Worm (Caenorhabditis elegans) whole organism, L4 larva: ENCODE data around the gene acn-1.

Experiments used
- D1046.2 ChIP-seq: fragments of 200-800 bp; sonication (Bioruptor generic); IDR thresholded peaks from 2 replicates; pipeline ENCODE4 v1.3.6; 2022; ENCODE audit warnings: missing genetic modification characterization, missing compliant biosample characterization
- F49E8.2 ChIP-seq: sonication (generic microtip); optimal IDR thresholded peaks from 2 replicates; lab custom pipeline; 2016; ENCODE audit warnings: missing compliant biosample characterization, mild to moderate bottlenecking, missing genetic modification characterization, borderline replicate concordance
- T20F7.1 ChIP-seq: fragments of 200-800 bp; sonication (Bioruptor generic); optimal IDR thresholded peaks from 2 replicates; lab custom pipeline; 2018; ENCODE audit warnings: mild to moderate bottlenecking, missing genetic modification characterization, missing compliant biosample characterization
- Y5F2A.4 ChIP-seq: fragments of 200-800 bp; sonication (Bioruptor generic); optimal IDR thresholded peaks from 2 replicates; lab custom pipeline; 2018; ENCODE audit warnings: mild to moderate bottlenecking, missing genetic modification characterization, missing compliant biosample characterization
- Y75B8A.6 ChIP-seq: fragments of 200-800 bp; sonication (Bioruptor generic); IDR thresholded peaks from 2 replicates; pipeline ENCODE4 v1.3.6; 2022; ENCODE audit warnings: missing genetic modification reagents, missing genetic modification characterization, missing compliant biosample characterization
- aha-1 ChIP-seq: fragments of 150-350 bp; peaks from one replicate; lab custom pipeline; 2014; ENCODE audit warnings: missing biosample characterization, missing genetic modification characterization
- aly-2 ChIP-seq: sonication (generic microtip); optimal IDR thresholded peaks from 2 replicates; lab custom pipeline; 2018; ENCODE audit warnings: missing biosample characterization, missing genetic modification characterization
- attf-4 ChIP-seq: sonication (generic microtip); optimal IDR thresholded peaks from 3 replicates; lab custom pipeline; 2017; ENCODE audit warnings: missing biosample characterization, missing genetic modification characterization
- ceh-20 ChIP-seq: fragments of 200-800 bp; sonication (Bioruptor generic); IDR thresholded peaks from 2 replicates; pipeline ENCODE4 v1.3.6; 2022; ENCODE audit warnings: missing genetic modification reagents, missing genetic modification characterization, missing compliant biosample characterization
- ceh-28 ChIP-seq: fragments of 150-350 bp; optimal IDR thresholded peaks from 2 replicates; lab custom pipeline; 2014; ENCODE audit warnings: missing biosample characterization, missing genetic modification reagents, missing genetic modification characterization
- ceh-32 ChIP-seq: sonication (generic microtip); optimal IDR thresholded peaks from 2 replicates; lab custom pipeline; 2016; ENCODE audit warnings: mild to moderate bottlenecking, missing genetic modification characterization, missing compliant biosample characterization; ENCODE audit not compliant: poor library complexity
- ceh-44 ChIP-seq: fragments of 200-800 bp; sonication (Bioruptor generic); IDR thresholded peaks from 2 replicates; pipeline ENCODE4 v1.3.6; 2022; ENCODE audit warnings: missing genetic modification reagents, missing genetic modification characterization, missing compliant biosample characterization
- ceh-62 ChIP-seq: sonication (generic microtip); optimal IDR thresholded peaks from 2 replicates; lab custom pipeline; 2017; ENCODE audit warnings: missing biosample characterization, missing genetic modification characterization
- daf-12 ChIP-seq: fragments of 150-350 bp; optimal IDR thresholded peaks from 2 replicates; lab custom pipeline; 2014; ENCODE audit warnings: missing biosample characterization, missing genetic modification reagents, missing genetic modification characterization
- daf-16 ChIP-seq, 3 experiments: sonication (generic microtip); optimal IDR thresholded peaks; 2 replicates each; lab custom pipeline; 2016 to 2017; ENCODE audit warnings: missing genetic modification characterization in 3 of 3, missing genetic modification reagents in 3 of 3, mild to moderate bottlenecking in 2 of 3, missing compliant biosample characterization in 2 of 3, missing biosample characterization in 1 of 3, moderate library complexity in 1 of 3
- daf-19 ChIP-seq: fragments of 200-800 bp; sonication (Bioruptor generic); conservative IDR thresholded peaks from 2 replicates; pipeline ENCODE4 v1.3.6; 2022; ENCODE audit warnings: missing genetic modification characterization, missing compliant biosample characterization
- dmd-6 ChIP-seq: fragments of 200-800 bp; sonication (Bioruptor generic); IDR thresholded peaks from 2 replicates; pipeline ENCODE4 v1.3.6; 2022; ENCODE audit warnings: missing genetic modification reagents, missing genetic modification characterization, missing compliant biosample characterization
- dve-1 ChIP-seq: sonication (generic microtip); optimal IDR thresholded peaks from 2 replicates; lab custom pipeline; 2017; ENCODE audit warnings: antibody characterized with exemption, mild to moderate bottlenecking, missing genetic modification characterization, missing compliant biosample characterization; ENCODE audit not compliant: insufficient read depth
- egl-43 ChIP-seq: fragments of 200-800 bp; sonication (Bioruptor generic); IDR thresholded peaks from 2 replicates; pipeline ENCODE4 v1.3.6; 2022; ENCODE audit warnings: missing genetic modification reagents, missing genetic modification characterization, missing compliant biosample characterization
- hlh-11 ChIP-seq: fragments of 200-800 bp; sonication (Bioruptor generic); optimal IDR thresholded peaks from 2 replicates; lab custom pipeline; 2018; ENCODE audit warnings: mild to moderate bottlenecking, missing genetic modification characterization, missing compliant biosample characterization
- hlh-30 ChIP-seq: sonication (generic microtip); optimal IDR thresholded peaks from 2 replicates; lab custom pipeline; 2017; ENCODE audit warnings: antibody characterized with exemption, mild to moderate bottlenecking, missing genetic modification characterization, missing compliant biosample characterization; ENCODE audit not compliant: insufficient read depth
- hmg-1.1 ChIP-seq: fragments of 200-800 bp; sonication (Bioruptor generic); IDR thresholded peaks from 2 replicates; pipeline ENCODE4 v1.3.6; 2022; ENCODE audit warnings: missing genetic modification reagents, missing genetic modification characterization, missing compliant biosample characterization
- lim-7 ChIP-seq: fragments of 200-800 bp; sonication (Bioruptor generic); IDR thresholded peaks from 2 replicates; pipeline ENCODE4 v1.3.6; 2022; ENCODE audit warnings: missing genetic modification characterization, missing compliant biosample characterization
- lin-13 ChIP-seq: fragments of 150-350 bp; optimal IDR thresholded peaks from 2 replicates; lab custom pipeline; 2014; ENCODE audit warnings: missing biosample characterization, missing genetic modification reagents, missing genetic modification characterization
- lin-15B ChIP-seq: fragments of 150-350 bp; sonication (generic microtip); optimal IDR thresholded peaks from 3 replicates; lab custom pipeline; 2014; ENCODE audit warnings: missing biosample characterization, missing genetic modification characterization
- lsy-2 ChIP-seq, 2 experiments: fragments of 150-350 bp in 1 of 2; sonication (generic microtip) in 1 of 2; optimal IDR thresholded peaks; 2 replicates each; lab custom pipeline; 2014 to 2017; ENCODE audit warnings: missing biosample characterization in 2 of 2, missing genetic modification characterization in 2 of 2
- madf-5 ChIP-seq, 2 experiments: fragments of 200-800 bp; sonication (Bioruptor generic); IDR thresholded peaks; 2 replicates each; pipeline ENCODE4 v1.3.6; 2022; ENCODE audit warnings: missing compliant biosample characterization in 2 of 2, missing genetic modification characterization in 2 of 2
- madf-9 ChIP-seq: fragments of 200-800 bp; sonication (Bioruptor generic); conservative IDR thresholded peaks from 2 replicates; pipeline ENCODE4 v1.3.6; 2022; ENCODE audit warnings: missing genetic modification reagents, missing genetic modification characterization, missing compliant biosample characterization
- mdl-1 ChIP-seq, 2 experiments: fragments of 150-350 bp in 1 of 2; sonication (generic microtip) in 1 of 2; optimal IDR thresholded peaks; 2 replicates each; lab custom pipeline; 2014 to 2017; ENCODE audit warnings: missing biosample characterization in 2 of 2, missing genetic modification characterization in 2 of 2
- mep-1 ChIP-seq: fragments of 150-350 bp; sonication (generic microtip); optimal IDR thresholded peaks from 3 replicates; lab custom pipeline; 2014; ENCODE audit warnings: missing biosample characterization, missing genetic modification characterization
- mxl-3 ChIP-seq: fragments of 200-800 bp; sonication (Bioruptor generic); optimal IDR thresholded peaks from 2 replicates; lab custom pipeline; 2018; ENCODE audit warnings: mild to moderate bottlenecking, missing genetic modification characterization, missing compliant biosample characterization
- nhr-11 ChIP-seq: fragments of 150-350 bp; optimal IDR thresholded peaks from 2 replicates; lab custom pipeline; 2014; ENCODE audit warnings: missing biosample characterization, missing genetic modification characterization
- nhr-28 ChIP-seq: fragments of 150-350 bp; optimal IDR thresholded peaks from 2 replicates; lab custom pipeline; 2014; ENCODE audit warnings: missing biosample characterization, missing genetic modification characterization
- nhr-42 ChIP-seq: fragments of 200-800 bp; sonication (Bioruptor generic); IDR thresholded peaks from 2 replicates; pipeline ENCODE4 v1.3.6; 2022; ENCODE audit warnings: missing genetic modification characterization, missing compliant biosample characterization
- nhr-77 ChIP-seq: fragments of 150-350 bp; optimal IDR thresholded peaks from 2 replicates; lab custom pipeline; 2014; ENCODE audit warnings: missing biosample characterization, missing genetic modification characterization
- pha-4 ChIP-seq, 2 experiments: fragments of 150-350 bp in 1 of 2; fragments of 200-800 bp in 1 of 2; sonication (Bioruptor generic) in 1 of 2; IDR thresholded peaks in 1 of 2; optimal IDR thresholded peaks in 1 of 2; 2 replicates each; pipeline versions ENCODE4 v1.3.6 to Lab custom; 2014 to 2022; ENCODE audit warnings: missing genetic modification characterization in 2 of 2, missing genetic modification reagents in 2 of 2, missing biosample characterization in 1 of 2, missing compliant biosample characterization in 1 of 2
- rbr-2 ChIP-seq: sonication (generic microtip); optimal IDR thresholded peaks from 2 replicates; lab custom pipeline; 2016; ENCODE audit warnings: missing genotype, missing genetic modification characterization, missing compliant biosample characterization
- sdz-12 ChIP-seq: fragments of 200-800 bp; sonication (Bioruptor generic); optimal IDR thresholded peaks from 2 replicates; lab custom pipeline; 2018; ENCODE audit warnings: mild to moderate bottlenecking, missing genetic modification characterization, missing compliant biosample characterization
- set-16 ChIP-seq: fragments of 200-800 bp; sonication (Bioruptor generic); IDR thresholded peaks from 2 replicates; pipeline ENCODE4 v1.3.6; 2022; ENCODE audit warnings: missing genetic modification reagents, missing genetic modification characterization, missing compliant biosample characterization
- spr-3 ChIP-seq: fragments of 200-800 bp; sonication (Bioruptor generic); optimal IDR thresholded peaks from 2 replicates; lab custom pipeline; 2018; ENCODE audit warnings: mild to moderate bottlenecking, missing genetic modification characterization, missing compliant biosample characterization
- tag-97 ChIP-seq: fragments of 200-800 bp; sonication (Bioruptor generic); IDR thresholded peaks from 2 replicates; pipeline ENCODE4 v1.3.6; 2022; ENCODE audit warnings: missing genetic modification characterization, missing compliant biosample characterization
- tra-1 ChIP-seq: fragments of 200-800 bp; sonication (Bioruptor generic); IDR thresholded peaks from 2 replicates; pipeline ENCODE4 v1.3.6; 2022; ENCODE audit warnings: missing genetic modification reagents, missing genetic modification characterization, missing compliant biosample characterization
- unc-130 ChIP-seq: sonication (generic microtip); optimal IDR thresholded peaks from 2 replicates; lab custom pipeline; 2016; ENCODE audit warnings: missing genetic modification reagents, missing genetic modification characterization, missing compliant biosample characterization
- unc-62 ChIP-seq, 3 experiments: fragments of 150-350 bp in 1 of 3; sonication (generic microtip); optimal IDR thresholded peaks in 2 of 3; peaks in 1 of 3; 1 replicate in 1 of 3; 2 replicates in 2 of 3; lab custom pipeline; 2014 to 2017; ENCODE audit warnings: missing biosample characterization in 3 of 3, missing genetic modification characterization in 3 of 3, missing genetic modification reagents in 3 of 3, missing genotype in 1 of 3
- vab-7 ChIP-seq: fragments of 200-800 bp; sonication (Bioruptor generic); IDR thresholded peaks from 2 replicates; pipeline ENCODE4 v1.3.6; 2022; ENCODE audit warnings: missing genetic modification reagents, missing genetic modification characterization, missing compliant biosample characterization
- zfp-2 ChIP-seq: sonication (generic microtip); optimal IDR thresholded peaks from 2 replicates; lab custom pipeline; 2016; ENCODE audit warnings: mild to moderate bottlenecking, missing genetic modification characterization, missing compliant biosample characterization
- ztf-11 ChIP-seq: fragments of 150-350 bp; optimal IDR thresholded peaks from 2 replicates; lab custom pipeline; 2014; ENCODE audit warnings: missing biosample characterization, missing genetic modification characterization
- ztf-7 ChIP-seq: fragments of 150-350 bp; optimal IDR thresholded peaks from 2 replicates; lab custom pipeline; 2014; ENCODE audit warnings: missing biosample characterization, missing genetic modification characterization

The acn-1 gene

DNA sequence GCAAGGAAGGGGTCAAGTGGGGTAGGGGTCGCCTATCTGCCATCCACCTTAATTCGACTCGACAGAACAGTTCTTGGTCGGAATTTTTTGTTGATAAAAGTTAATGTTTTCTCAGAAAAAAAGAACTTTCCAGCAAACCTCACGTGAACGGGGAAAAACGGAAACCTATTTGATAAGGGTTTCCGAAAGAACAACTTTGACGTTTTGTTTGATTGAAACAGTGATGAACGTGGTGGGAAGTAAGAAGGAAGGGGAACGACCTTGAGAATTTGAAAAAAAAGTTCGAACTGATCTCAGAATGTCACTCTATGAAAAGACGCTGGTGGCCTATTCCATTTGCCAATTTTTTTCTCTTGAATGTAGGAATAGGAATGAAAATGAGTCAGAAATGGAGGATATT lies 25.5 kb upstream of the acn-1 start (continued):
- TF ChIP-seq D1046.2 (GFP tag; lab: Robert Waterston, UW) = no peak
- TF ChIP-seq hlh-30 (tag; lab: Kevin White, UChicago) = peak; percentile 69
- no peak for TF ChIP-seq lin-13
- no peak for TF ChIP-seq Y75B8A.6 (GFP tag; lab: Robert Waterston, UW)
- peak; percentile 59 for TF ChIP-seq dve-1
- TF ChIP-seq lim-7 (GFP tag; lab: Robert Waterston, UW) = no peak
- no peak for TF ChIP-seq daf-16 (GFP tag; optimal IDR thresholded peaks at IDR 0.05; lab: Kevin White, UChicago)
- TF ChIP-seq daf-16 (tag; optimal IDR thresholded peaks at IDR 0.05; lab: Kevin White, UChicago) = peak; percentile 62
- TF ChIP-seq dmd-6 (GFP tag; lab: Robert Waterston, UW) = peak; percentile 80
- TF ChIP-seq pha-4 (GFP tag; IDR thresholded peaks at IDR 0.05; lab: Robert Waterston, UW) = 0 out of 2 replicates have a peak, but pooled peaks have one; percentile 16
- TF ChIP-seq pha-4 (tag; optimal IDR thresholded peaks at IDR 0.05; lab: Kevin White, UChicago) = no peak
- peak; percentile 49 for TF ChIP-seq hlh-11
- no peak for TF ChIP-seq daf-12 (tag; lab: Kevin White, UChicago)
- TF ChIP-seq aly-2 (tag; lab: Kevin White, UChicago) = no peak
- peak; percentile 53; the same call in 1 of the 2 replicates for TF ChIP-seq ceh-20 (GFP tag; lab: Robert Waterston, UW)
- TF ChIP-seq ceh-62 (tag; lab: Kevin White, UChicago) = no peak
- no peak for TF ChIP-seq unc-62 (GFP tag; optimal IDR thresholded peaks at IDR 0.05 in 1 of 2; lab: Kevin White, UChicago)
- TF ChIP-seq unc-62 (tag; optimal IDR thresholded peaks at IDR 0.05; lab: Kevin White, UChicago) = no peak
- TF ChIP-seq tra-1 (GFP tag; lab: Robert Waterston, UW) = peak; percentile 78; the same call in 1 of the 2 replicates
- TF ChIP-seq hmg-1.1 (GFP tag; lab: Robert Waterston, UW) = no peak; the same call in 1 of the 2 replicates
- no peak for TF ChIP-seq lin-15B (tag; lab: Kevin White, UChicago)
- TF ChIP-seq Y5F2A.4 (GFP tag; lab: Kevin White, UChicago) = no peak
- no peak for TF ChIP-seq nhr-77 (tag; lab: Kevin White, UChicago)
- no peak for TF ChIP-seq madf-5 (GFP tag; IDR thresholded peaks at IDR 0.05; lab: Robert Waterston, UW)
- TF ChIP-seq ceh-32 (tag; lab: Kevin White, UChicago) = no peak
- no peak for TF ChIP-seq daf-19 (GFP tag; lab: Robert Waterston, UW)
- no peak for TF ChIP-seq spr-3 (GFP tag; lab: Kevin White, UChicago)
- TF ChIP-seq aha-1 (tag; lab: Kevin White, UChicago) = peak; percentile 79
- TF ChIP-seq mdl-1 (tag; optimal IDR thresholded peaks at IDR 0.05; lab: Kevin White, UChicago) = peak in 1 of 2 experiments; percentile 45
- TF ChIP-seq F49E8.2 = no peak
- no peak for TF ChIP-seq attf-4 (tag; lab: Kevin White, UChicago)

DNA sequence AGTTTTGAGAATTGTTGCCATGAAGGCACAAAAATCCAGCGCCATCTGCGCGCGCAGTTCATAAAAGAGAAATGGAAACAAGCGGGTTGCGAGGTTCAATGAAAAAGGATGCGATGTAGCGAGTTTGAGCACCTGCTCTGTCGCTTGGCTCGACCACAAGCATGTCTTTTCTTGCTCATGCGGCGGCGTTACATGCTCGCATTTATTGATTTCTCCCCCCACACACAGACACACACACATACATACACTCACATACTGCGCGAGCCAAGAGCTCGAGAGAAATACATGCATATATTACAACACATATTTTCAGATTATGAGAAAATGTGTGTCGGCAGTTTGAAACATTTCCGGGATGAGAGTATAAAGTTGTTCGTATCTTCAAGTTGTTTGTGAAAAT lies 24.9 kb upstream of the acn-1 start:
- TF ChIP-seq set-16 (no peak), ztf-7 (tag; lab: Kevin White, UChicago) (no peak), unc-130 (no peak), ceh-28 (tag; lab: Kevin White, UChicago) (no peak), unc-62 (GFP tag; optimal IDR thresholded peaks at IDR 0.05 in 1 of 2; lab: Kevin White, UChicago) (peak in 1 of 2 experiments; percentile 98), unc-62 (tag; optimal IDR thresholded peaks at IDR 0.05; lab: Kevin White, UChicago) (no peak), egl-43 (GFP tag; lab: Robert Waterston, UW) (peak; percentile 37; the same call in 1 of the 2 replicates), zfp-2 (tag; lab: Kevin White, UChicago) (no peak), ztf-11 (tag; lab: Kevin White, UChicago) (no peak), rbr-2 (tag; lab: Kevin White, UChicago) (peak; percentile 21), aha-1 (tag; lab: Kevin White, UChicago) (peak; percentile 91), ceh-44 (GFP tag; lab: Robert Waterston, UW) (no peak), nhr-11 (tag; lab: Kevin White, UChicago) (peak; percentile 55), lin-15B (tag; lab: Kevin White, UChicago) (no peak), nhr-28 (no peak), sdz-12 (GFP tag; lab: Kevin White, UChicago) (no peak), nhr-42 (GFP tag; lab: Robert Waterston, UW) (no peak), mxl-3 (GFP tag; lab: Kevin White, UChicago) (no peak), tag-97 (no peak), lsy-2 (tag; optimal IDR thresholded peaks at IDR 0.05; lab: Kevin White, UChicago) (peak in 1 of 2 experiments; percentile 39), madf-9 (GFP tag; lab: Robert Waterston, UW) (no peak), T20F7.1 (GFP tag; lab: Kevin White, UChicago) (no peak), vab-7 (GFP tag; lab: Robert Waterston, UW) (0 out of 2 replicates have a peak, but pooled peaks have one; percentile 22), ceh-20 (GFP tag; lab: Robert Waterston, UW) (no peak), hlh-30 (tag; lab: Kevin White, UChicago) (peak; percentile 78), mep-1 (tag; lab: Kevin White, UChicago) (peak; percentile 34)
